Fruit fly (Drosophila melanogaster) whole organism, embryonic: ENCODE measurements around the gene CG1965.

Experiments
- Abd-B ChIP-seq: fragments of 200-800 bp; sonication (Bioruptor generic); optimal IDR thresholded peaks from 2 replicates; lab custom pipeline; 2018; ENCODE audit warnings: missing biosample characterization, mild to moderate bottlenecking, missing genetic modification characterization, moderate library complexity
- Atf3 ChIP-seq: fragments of 200-800 bp; sonication (Bioruptor generic); optimal IDR thresholded peaks from 3 replicates; lab custom pipeline; 2016; ENCODE audit warnings: missing biosample characterization, missing genetic modification characterization
- CG10274 ChIP-seq: fragments of 200-800 bp; sonication (Bioruptor generic); optimal IDR thresholded peaks from 3 replicates; lab custom pipeline; 2017; ENCODE audit warnings: missing biosample characterization, mild to moderate bottlenecking, missing genetic modification characterization
- CG12299 ChIP-seq: fragments of 200-800 bp; sonication (Bioruptor generic); optimal IDR thresholded peaks from 2 replicates; lab custom pipeline; 2018; ENCODE audit warnings: missing biosample characterization, mild to moderate bottlenecking, missing genetic modification characterization
- CG14441 ChIP-seq: fragments of 200-800 bp; sonication (Bioruptor generic); IDR thresholded peaks from 2 replicates; pipeline ENCODE4 v1.3.6; 2022; ENCODE audit warnings: missing biosample characterization, missing genetic modification characterization
- CG1647 ChIP-seq: fragments of 200-800 bp; sonication (Bioruptor generic); optimal IDR thresholded peaks from 3 replicates; lab custom pipeline; 2016; ENCODE audit warnings: missing biosample characterization, missing genetic modification characterization
- CG2120 ChIP-seq: fragments of 200-800 bp; sonication (Bioruptor generic); optimal IDR thresholded peaks from 3 replicates; lab custom pipeline; 2016; ENCODE audit warnings: missing biosample characterization, missing genetic modification characterization
- CG3281 ChIP-seq: fragments of 200-800 bp; sonication (Bioruptor generic); optimal IDR thresholded peaks from 3 replicates; lab custom pipeline; 2017; ENCODE audit warnings: missing biosample characterization, mild to moderate bottlenecking, missing genetic modification characterization
- CG33213 ChIP-seq: fragments of 200-800 bp; sonication (Bioruptor generic); optimal IDR thresholded peaks from 3 replicates; lab custom pipeline; 2016; ENCODE audit warnings: missing biosample characterization, missing genetic modification characterization
- CG34422 ChIP-seq: fragments of 200-800 bp; sonication (Bioruptor generic); IDR thresholded peaks from 3 replicates; pipeline ENCODE4 v1.3.6; 2022; ENCODE audit warnings: missing biosample characterization, missing genetic modification characterization
- CG4617 ChIP-seq: fragments of 200-800 bp; sonication (Bioruptor generic); optimal IDR thresholded peaks from 3 replicates; lab custom pipeline; 2016; ENCODE audit warnings: missing biosample characterization, missing genetic modification characterization, borderline replicate concordance
- CG6175 ChIP-seq: fragments of 200-800 bp; sonication (Bioruptor generic); IDR thresholded peaks from 3 replicates; pipeline ENCODE4 v1.3.6; 2022; ENCODE audit warnings: missing biosample characterization, missing genetic modification characterization
- CG6254 ChIP-seq: fragments of 200-800 bp; sonication (Bioruptor generic); optimal IDR thresholded peaks from 3 replicates; lab custom pipeline; 2017; ENCODE audit warnings: mild to moderate bottlenecking, missing biosample characterization, missing genetic modification reagents, missing genetic modification characterization
- CG6272 ChIP-seq: fragments of 200-800 bp; sonication (Bioruptor generic); IDR thresholded peaks from 2 replicates; pipeline ENCODE4 v1.3.6; 2022; ENCODE audit warnings: missing biosample characterization, missing genetic modification characterization
- CG6765 ChIP-seq: fragments of 200-800 bp; sonication (Bioruptor generic); optimal IDR thresholded peaks from 3 replicates; lab custom pipeline; 2017; ENCODE audit warnings: missing biosample characterization, mild to moderate bottlenecking, missing genetic modification characterization
- CG7271 ChIP-seq: fragments of 200-800 bp; sonication (Bioruptor generic); optimal IDR thresholded peaks from 2 replicates; lab custom pipeline; 2018; ENCODE audit warnings: missing biosample characterization, mild to moderate bottlenecking, missing genetic modification characterization, moderate library complexity
- CG7839 ChIP-seq: fragments of 200-800 bp; sonication (Bioruptor generic); optimal IDR thresholded peaks from 3 replicates; lab custom pipeline; 2018; ENCODE audit warnings: missing biosample characterization, mild to moderate bottlenecking, missing genetic modification characterization, moderate library complexity
- CG8359 ChIP-seq: fragments of 200-800 bp; sonication (Bioruptor generic); optimal IDR thresholded peaks from 2 replicates; lab custom pipeline; 2017; ENCODE audit warnings: missing biosample characterization, mild to moderate bottlenecking, missing genetic modification characterization, borderline replicate concordance
- CG9876 ChIP-seq: fragments of 200-800 bp; sonication (Bioruptor generic); optimal IDR thresholded peaks from 2 replicates; lab custom pipeline; 2016; ENCODE audit warnings: missing biosample characterization, missing genetic modification characterization
- CHES-1-like ChIP-seq: fragments of 200-800 bp; sonication (Bioruptor generic); optimal IDR thresholded peaks from 2 replicates; lab custom pipeline; 2016; ENCODE audit warnings: missing biosample characterization, missing genetic modification characterization
- Dip3 ChIP-seq: fragments of 200-800 bp; sonication (Bioruptor generic); optimal IDR thresholded peaks from 3 replicates; lab custom pipeline; 2016; ENCODE audit warnings: missing biosample characterization, missing genetic modification characterization
- Eip74EF ChIP-seq, 2 experiments: fragments of 200-800 bp in 1 of 2; fragments of >200 bp in 1 of 2; sonication (Bioruptor generic) in 1 of 2; optimal IDR thresholded peaks; 2 replicates each; lab custom pipeline; 2017 to 2019; ENCODE audit warnings: missing biosample characterization in 2 of 2, missing genetic modification characterization in 2 of 2, mild to moderate bottlenecking in 1 of 2, moderate library complexity in 1 of 2
- Fer2 ChIP-seq: fragments of 200-800 bp; sonication (Bioruptor generic); optimal IDR thresholded peaks from 2 replicates; lab custom pipeline; 2018; ENCODE audit warnings: missing biosample characterization, mild to moderate bottlenecking, missing genetic modification characterization, moderate library complexity
- Hand ChIP-seq: fragments of 200-800 bp; sonication (Bioruptor generic); optimal IDR thresholded peaks from 2 replicates; lab custom pipeline; 2017; ENCODE audit warnings: mild to moderate bottlenecking, missing biosample characterization, missing genetic modification reagents, missing genetic modification characterization
- Hmx ChIP-seq: fragments of 200-800 bp; sonication (Bioruptor generic); optimal IDR thresholded peaks from 2 replicates; lab custom pipeline; 2016; ENCODE audit warnings: missing biosample characterization, missing genetic modification characterization
- Med ChIP-seq: fragments of 200-800 bp; sonication (Bioruptor generic); peaks from one replicate; lab custom pipeline; 2016; ENCODE audit warnings: missing biosample characterization, missing genetic modification characterization, mild to moderate bottlenecking, inconsistent platforms, moderate library complexity
- Optix ChIP-seq: fragments of 200-800 bp; sonication (Bioruptor generic); IDR thresholded peaks from 3 replicates; pipeline ENCODE4 v1.3.6; 2022; ENCODE audit warnings: missing biosample characterization, missing genetic modification characterization
- Rx ChIP-seq: fragments of 200-800 bp; sonication (Bioruptor generic); IDR thresholded peaks from 2 replicates; pipeline ENCODE4 v1.3.6; 2022; ENCODE audit warnings: missing biosample characterization, missing genetic modification characterization
- Sin3A ChIP-seq: fragments of >200 bp; optimal IDR thresholded peaks from 2 replicates; lab custom pipeline; 2018
- Ssrp ChIP-seq: fragments of 200-800 bp; sonication (Bioruptor generic); optimal IDR thresholded peaks from 2 replicates; lab custom pipeline; 2018; ENCODE audit warnings: missing biosample characterization, mild to moderate bottlenecking, missing genetic modification characterization, moderate library complexity
- Xrp1 ChIP-seq: fragments of 200-800 bp; sonication (Bioruptor generic); IDR thresholded peaks from 2 replicates; pipeline ENCODE4 v1.3.6; 2022; ENCODE audit warnings: missing biosample characterization, missing genetic modification characterization
- ac ChIP-seq: fragments of 200-800 bp; sonication (Bioruptor generic); optimal IDR thresholded peaks from 3 replicates; lab custom pipeline; 2017; ENCODE audit warnings: missing biosample characterization, mild to moderate bottlenecking, missing genetic modification characterization
- bcd ChIP-seq: fragments of 200-800 bp; sonication (Bioruptor generic); optimal IDR thresholded peaks from 2 replicates; lab custom pipeline; 2017; ENCODE audit warnings: missing biosample characterization, mild to moderate bottlenecking, missing genetic modification characterization
- bsh ChIP-seq, 2 experiments: fragments of 200-800 bp; sonication (Bioruptor generic); optimal IDR thresholded peaks; 2 replicates each; lab custom pipeline; 2017 to 2018; ENCODE audit warnings: mild to moderate bottlenecking in 2 of 2, missing biosample characterization in 2 of 2, missing genetic modification characterization in 2 of 2, moderate library complexity in 1 of 2
- cas ChIP-seq: fragments of 200-800 bp; sonication (Bioruptor generic); IDR thresholded peaks from 2 replicates; pipeline ENCODE4 v1.3.6; 2022; ENCODE audit warnings: missing biosample characterization, missing genetic modification characterization
- cg ChIP-seq: fragments of 200-800 bp; sonication (Bioruptor generic); optimal IDR thresholded peaks from 3 replicates; lab custom pipeline; 2019; ENCODE audit warnings: missing biosample characterization, mild to moderate bottlenecking, missing genetic modification characterization, moderate library complexity
- chn ChIP-seq: fragments of 200-800 bp; sonication (Bioruptor generic); optimal IDR thresholded peaks from 2 replicates; lab custom pipeline; 2016; ENCODE audit warnings: missing biosample characterization, missing genetic modification characterization
- crc ChIP-seq: fragments of 200-800 bp; sonication (Bioruptor generic); optimal IDR thresholded peaks from 2 replicates; lab custom pipeline; 2016; ENCODE audit warnings: missing biosample characterization, missing genetic modification characterization
- da ChIP-seq: fragments of 200-800 bp; sonication (Bioruptor generic); optimal IDR thresholded peaks from 2 replicates; lab custom pipeline; 2016; ENCODE audit warnings: missing biosample characterization, missing genetic modification characterization
- gfzf ChIP-seq: fragments of 200-800 bp; sonication (Bioruptor generic); optimal IDR thresholded peaks from 2 replicates; lab custom pipeline; 2016; ENCODE audit warnings: missing biosample characterization, mild to moderate bottlenecking, missing genetic modification characterization, moderate library complexity
- hth ChIP-seq: fragments of >200 bp; optimal IDR thresholded peaks from 2 replicates; lab custom pipeline; 2017; ENCODE audit warnings: inconsistent platforms
- ind ChIP-seq: fragments of 200-800 bp; sonication (Bioruptor generic); optimal IDR thresholded peaks from 3 replicates; lab custom pipeline; 2016; ENCODE audit warnings: missing biosample characterization, missing genetic modification characterization
- ken ChIP-seq: fragments of 200-800 bp; sonication (Bioruptor generic); IDR thresholded peaks from 3 replicates; pipeline ENCODE4 v1.3.6; 2022; ENCODE audit warnings: missing biosample characterization, missing genetic modification characterization
- nerfin-2 ChIP-seq: fragments of 200-800 bp; sonication (Bioruptor generic); IDR thresholded peaks from 2 replicates; pipeline ENCODE4 v1.3.6; 2022; ENCODE audit warnings: missing biosample characterization, missing genetic modification characterization; ENCODE audit not compliant: partially characterized antibody
- org-1 ChIP-seq: fragments of 200-800 bp; sonication (Bioruptor generic); optimal IDR thresholded peaks from 2 replicates; lab custom pipeline; 2017; ENCODE audit warnings: missing biosample characterization, missing genetic modification characterization
- pho ChIP-seq: fragments of 200-800 bp; sonication (Bioruptor generic); optimal IDR thresholded peaks from 2 replicates; lab custom pipeline; 2016; ENCODE audit warnings: missing biosample characterization, missing genetic modification characterization
- row ChIP-seq: fragments of 200-800 bp; sonication (Bioruptor generic); IDR thresholded peaks from 3 replicates; pipeline ENCODE4 v1.3.6; 2022; ENCODE audit warnings: missing biosample characterization, missing genetic modification characterization
- sd ChIP-seq: fragments of 200-800 bp; sonication (Bioruptor generic); optimal IDR thresholded peaks from 3 replicates; lab custom pipeline; 2018; ENCODE audit warnings: missing biosample characterization, mild to moderate bottlenecking, missing genetic modification characterization, moderate library complexity
- slp2 ChIP-seq: fragments of 200-800 bp; sonication (Bioruptor generic); optimal IDR thresholded peaks from 2 replicates; lab custom pipeline; 2016; ENCODE audit warnings: missing biosample characterization, missing genetic modification characterization
- wek ChIP-seq: fragments of 200-800 bp; sonication (Bioruptor generic); optimal IDR thresholded peaks from 3 replicates; lab custom pipeline; 2018; ENCODE audit warnings: missing biosample characterization, mild to moderate bottlenecking, missing genetic modification characterization, moderate library complexity
- zfh1 ChIP-seq: fragments of 200-800 bp; sonication (Bioruptor generic); IDR thresholded peaks from 3 replicates; pipeline ENCODE4 v1.3.6; 2022; ENCODE audit warnings: missing biosample characterization, missing genetic modification characterization

Gene CG1965

DNA sequence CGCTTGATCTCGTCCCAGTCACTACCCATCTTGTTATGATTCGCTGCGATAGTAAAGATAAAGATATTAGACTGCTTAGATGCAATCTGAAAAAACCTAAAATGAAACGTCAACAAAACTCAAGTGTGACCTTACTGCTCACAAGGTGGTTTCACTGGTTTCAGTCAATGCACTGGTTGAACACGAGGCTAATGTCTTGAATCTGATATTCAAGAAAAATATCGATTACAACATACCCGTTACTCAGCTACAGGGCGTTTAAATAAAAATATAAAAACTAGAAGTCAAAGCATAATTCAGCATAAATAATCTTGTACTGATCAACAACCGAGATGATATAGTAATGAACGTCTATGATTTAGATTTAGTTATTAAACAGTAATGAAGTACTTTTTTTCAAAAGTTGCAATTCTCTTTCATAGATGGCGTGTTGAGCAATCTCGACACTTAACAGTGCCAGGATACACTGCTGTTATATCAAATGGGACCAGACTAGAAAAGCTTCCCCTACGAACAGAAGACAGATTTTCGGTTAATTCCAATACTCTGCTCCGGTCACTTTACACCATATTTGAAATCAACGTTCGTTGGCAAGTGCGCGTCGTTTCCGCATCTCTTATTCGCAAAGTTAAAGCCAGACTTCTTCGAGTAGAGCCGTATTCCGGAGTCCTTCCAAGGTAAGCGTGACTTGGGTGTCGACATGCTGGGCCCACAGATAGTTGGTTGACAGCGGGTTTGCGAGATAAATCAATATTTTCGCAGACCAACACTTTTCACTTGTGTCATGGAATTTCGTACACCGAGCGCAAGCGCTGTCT lies 7.3 kb downstream of the CG1965 start, which contains the start of the genes Ufl1 and CG1943 (continued):
- TF ChIP-seq Optix = no peak
- no peak for TF ChIP-seq CG7839 (tag; lab: Kevin White, UChicago)
- peak; percentile 38 for TF ChIP-seq ac (GFP tag; lab: Kevin White, UChicago)
- TF ChIP-seq CG14441 (GFP tag; lab: Robert Waterston, UW) = no peak
- TF ChIP-seq CG8359 (GFP tag; lab: Kevin White, UChicago) = no peak
- TF ChIP-seq CG4617 (GFP tag; lab: Kevin White, UChicago) = peak; percentile 46
- peak; percentile 27 for TF ChIP-seq CG2120
- peak; percentile 78 for TF ChIP-seq cg
- no peak for TF ChIP-seq CG1647
- TF ChIP-seq Dip3 (GFP tag; lab: Kevin White, UChicago) = no peak
- TF ChIP-seq CG9876 = no peak
- TF ChIP-seq CG7271 = no peak
- TF ChIP-seq CG33213 (GFP tag; lab: Kevin White, UChicago) = peak; percentile 36
- peak; percentile 88 for TF ChIP-seq Sin3A (lab: Kevin White, UChicago)
- peak in 1 of 2 experiments; percentile 62 for TF ChIP-seq Eip74EF (GFP tag; optimal IDR thresholded peaks at IDR 0.05; lab: Kevin White, UChicago)
- no peak for TF ChIP-seq CG6272 (GFP tag; lab: Robert Waterston, UW)
- TF ChIP-seq CG3281 (GFP tag; lab: Kevin White, UChicago) = no peak
- peak; percentile 20 for TF ChIP-seq pho

DNA sequence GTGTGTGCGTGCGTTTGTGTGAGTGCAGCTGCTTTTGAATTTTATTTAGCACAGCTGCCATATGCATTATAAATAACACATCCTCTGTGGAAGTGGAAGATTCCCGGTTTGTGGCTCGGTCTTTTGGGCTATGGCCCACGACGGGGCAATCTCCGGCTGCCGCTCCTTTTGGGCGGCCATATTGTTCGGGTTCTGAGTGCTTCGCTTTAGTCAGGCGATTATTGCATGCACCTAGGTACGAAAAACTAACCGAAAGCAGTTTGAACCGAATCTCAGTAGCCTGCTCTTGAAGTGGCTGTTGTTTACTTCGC lies 7.9 kb downstream of the CG1965 start:
- TF ChIP-seq wek (GFP tag; lab: Kevin White, UChicago) = no peak
- no peak for TF ChIP-seq Hmx (GFP tag; lab: Kevin White, UChicago)
- TF ChIP-seq gfzf (GFP tag; lab: Kevin White, UChicago) = no peak
- no peak for TF ChIP-seq Atf3
- no peak for TF ChIP-seq Xrp1
- TF ChIP-seq CG34422 = no peak
- no peak for TF ChIP-seq zfh1 (GFP tag; lab: Robert Waterston, UW)
- TF ChIP-seq sd (tag; lab: Kevin White, UChicago) = no peak
- TF ChIP-seq CG6175 (GFP tag; lab: Robert Waterston, UW) = no peak
- TF ChIP-seq ind (GFP tag; lab: Kevin White, UChicago) = no peak
- TF ChIP-seq chn (GFP tag; lab: Kevin White, UChicago) = no peak
- TF ChIP-seq CG6765 (GFP tag; lab: Kevin White, UChicago) = no peak
- TF ChIP-seq hth (lab: Kevin White, UChicago) = no peak
- TF ChIP-seq Med (GFP tag; lab: Kevin White, UChicago) = no peak
- TF ChIP-seq bsh (GFP tag; optimal IDR thresholded peaks at IDR 0.05; lab: Kevin White, UChicago) = no peak
- no peak for TF ChIP-seq crc
- no peak for TF ChIP-seq CG6254 (GFP tag; lab: Kevin White, UChicago)
- no peak for TF ChIP-seq nerfin-2 (GFP tag; lab: Robert Waterston, UW)
- no peak for TF ChIP-seq CG10274 (GFP tag; lab: Kevin White, UChicago)
- TF ChIP-seq bcd (GFP tag; lab: Kevin White, UChicago) = no peak
- peak; percentile 57 for TF ChIP-seq cg
- no peak for TF ChIP-seq Abd-B (GFP tag; lab: Kevin White, UChicago)
- no peak for TF ChIP-seq org-1 (GFP tag; lab: Kevin White, UChicago)
- peak; percentile 37 for TF ChIP-seq CG12299 (tag; lab: Kevin White, UChicago)
- no peak for TF ChIP-seq Ssrp (tag; lab: Kevin White, UChicago)
- TF ChIP-seq row (GFP tag; lab: Robert Waterston, UW) = no peak
- TF ChIP-seq Rx (GFP tag; lab: Robert Waterston, UW) = no peak
- peak; percentile 28 for TF ChIP-seq Hand
- no peak for TF ChIP-seq ken
- TF ChIP-seq CHES-1-like = no peak
- peak; percentile 14 for TF ChIP-seq da (GFP tag; lab: Kevin White, UChicago)
- TF ChIP-seq slp2 (GFP tag; lab: Kevin White, UChicago) = no peak
- no peak for TF ChIP-seq cas (GFP tag; lab: Robert Waterston, UW)
- no peak for TF ChIP-seq Fer2 (tag; lab: Kevin White, UChicago)
